Fruit fly (Drosophila melanogaster) whole organism, pupa: ENCODE results near the gene Vdup1.

Experiments
- CG10348 ChIP-seq: fragments of 200-800 bp; sonication (Bioruptor generic); IDR thresholded peaks from 2 replicates; pipeline ENCODE4 v1.3.6; 2022; ENCODE audit warnings: missing biosample characterization, missing genetic modification characterization
- CG12605 ChIP-seq: fragments of 200-800 bp; sonication (Bioruptor generic); IDR thresholded peaks from 2 replicates; pipeline ENCODE4 v1.3.6; 2022; ENCODE audit warnings: missing biosample characterization, missing genetic modification characterization
- CG13204 ChIP-seq: fragments of 200-800 bp; sonication (Bioruptor generic); optimal IDR thresholded peaks from 2 replicates; lab custom pipeline; 2018; ENCODE audit warnings: missing biosample characterization, mild to moderate bottlenecking, missing genetic modification characterization, moderate library complexity
- CG14655 ChIP-seq: fragments of 200-800 bp; sonication (Bioruptor generic); optimal IDR thresholded peaks from 3 replicates; lab custom pipeline; 2017; ENCODE audit warnings: mild to moderate bottlenecking, missing biosample characterization, missing genetic modification reagents, missing genetic modification characterization
- CG15710 ChIP-seq: fragments of 200-800 bp; sonication (Bioruptor generic); optimal IDR thresholded peaks from 2 replicates; lab custom pipeline; 2018; ENCODE audit warnings: missing biosample characterization, mild to moderate bottlenecking, missing genetic modification characterization, moderate library complexity
- CG17806 ChIP-seq: fragments of 200-800 bp; sonication (Bioruptor generic); optimal IDR thresholded peaks from 2 replicates; lab custom pipeline; 2018; ENCODE audit warnings: missing biosample characterization, mild to moderate bottlenecking, missing genetic modification characterization, moderate library complexity
- CG32121 ChIP-seq: fragments of 200-800 bp; sonication (Bioruptor generic); IDR thresholded peaks from 2 replicates; pipeline ENCODE4 v1.3.6; 2022; ENCODE audit warnings: missing biosample characterization, missing genetic modification characterization
- CG34367 ChIP-seq: fragments of 200-800 bp; sonication (Bioruptor generic); optimal IDR thresholded peaks from 2 replicates; lab custom pipeline; 2018; ENCODE audit warnings: missing biosample characterization, mild to moderate bottlenecking, missing genetic modification characterization
- CG4496 ChIP-seq: fragments of 200-800 bp; sonication (Bioruptor generic); IDR thresholded peaks from 3 replicates; pipeline ENCODE4 v1.3.6; 2022; ENCODE audit warnings: missing biosample characterization, missing genetic modification characterization
- CG8159 ChIP-seq: fragments of 200-800 bp; sonication (Bioruptor generic); optimal IDR thresholded peaks from 3 replicates; lab custom pipeline; 2018; ENCODE audit warnings: missing biosample characterization, mild to moderate bottlenecking, missing genetic modification characterization, moderate library complexity
- CG8301 ChIP-seq: fragments of 200-800 bp; sonication (Bioruptor generic); optimal IDR thresholded peaks from 2 replicates; lab custom pipeline; 2018; ENCODE audit warnings: missing biosample characterization, mild to moderate bottlenecking, missing genetic modification characterization
- CG9948 ChIP-seq: fragments of 200-800 bp; sonication (Bioruptor generic); optimal IDR thresholded peaks from 2 replicates; lab custom pipeline; 2018; ENCODE audit warnings: missing biosample characterization, mild to moderate bottlenecking, missing genetic modification characterization, moderate library complexity
- D1 ChIP-seq: fragments of 200-800 bp; sonication (Bioruptor generic); optimal IDR thresholded peaks from 2 replicates; lab custom pipeline; 2018; ENCODE audit warnings: missing biosample characterization, mild to moderate bottlenecking, missing genetic modification characterization, moderate library complexity
- EcR ChIP-seq: fragments of 200-800 bp; sonication (Bioruptor generic); optimal IDR thresholded peaks from 3 replicates; lab custom pipeline; 2019; ENCODE audit warnings: missing biosample characterization, missing genetic modification characterization, mild to moderate bottlenecking, moderate library complexity, missing genetic modification reagents
- Ets98B ChIP-seq: fragments of 200-800 bp; sonication (Bioruptor generic); IDR thresholded peaks from 2 replicates; pipeline ENCODE4 v1.3.6; 2022; ENCODE audit warnings: missing biosample characterization, missing genetic modification characterization
- Pif1A ChIP-seq: fragments of 200-800 bp; sonication (Bioruptor generic); optimal IDR thresholded peaks from 3 replicates; lab custom pipeline; 2016; ENCODE audit warnings: missing biosample characterization, missing genetic modification characterization
- Pif1B ChIP-seq: fragments of 200-800 bp; sonication (Bioruptor generic); optimal IDR thresholded peaks from 3 replicates; lab custom pipeline; 2016; ENCODE audit warnings: missing biosample characterization, missing genetic modification characterization
- Snoo ChIP-seq: fragments of 200-800 bp; sonication (Bioruptor generic); optimal IDR thresholded peaks from 3 replicates; lab custom pipeline; 2017; ENCODE audit warnings: missing biosample characterization, mild to moderate bottlenecking, missing genetic modification characterization, inconsistent platforms
- fd96Ca ChIP-seq: fragments of 200-800 bp; sonication (Bioruptor generic); IDR thresholded peaks from 3 replicates; pipeline ENCODE4 v1.3.6; 2022; ENCODE audit warnings: missing biosample characterization, missing genetic modification characterization
- gl ChIP-seq: fragments of 200-800 bp; sonication (Bioruptor generic); optimal IDR thresholded peaks from 2 replicates; lab custom pipeline; 2018; ENCODE audit warnings: missing biosample characterization, mild to moderate bottlenecking, missing genetic modification characterization
- rn ChIP-seq: fragments of 200-800 bp; sonication (Bioruptor generic); IDR thresholded peaks from 2 replicates; pipeline ENCODE4 v1.3.6; 2022; ENCODE audit warnings: missing biosample characterization, missing genetic modification characterization

Vdup1 gene

dm6 chr3L:178913-179488, at the start of gene Vdup1:
Gene Vdup1 (minus strand): TSS chr3L:178963.
- TF ChIP-seq gl (tag; lab: Kevin White, UChicago): no peak
- TF ChIP-seq CG8159: no peak
- no peak for TF ChIP-seq CG4496
- no peak for TF ChIP-seq CG17806 (tag; lab: Kevin White, UChicago)
- no peak for TF ChIP-seq CG32121 (GFP tag; lab: Robert Waterston, UW)
- no peak for TF ChIP-seq CG15710 (tag; lab: Kevin White, UChicago)
- TF ChIP-seq CG9948 (tag; lab: Kevin White, UChicago): no peak
- TF ChIP-seq CG14655 (GFP tag; lab: Kevin White, UChicago): no peak
- TF ChIP-seq CG13204: no peak
- TF ChIP-seq CG8301 (tag; lab: Kevin White, UChicago): no peak
- TF ChIP-seq CG34367: no peak
- TF ChIP-seq D1 (tag; lab: Kevin White, UChicago): no peak
- no peak for TF ChIP-seq Ets98B (GFP tag; lab: Robert Waterston, UW)
- TF ChIP-seq CG12605 (GFP tag; lab: Robert Waterston, UW): no peak

dm6 chr3L:225120-225519, 46.4 kb upstream of the Vdup1 start:
- TF ChIP-seq rn (GFP tag; lab: Robert Waterston, UW): no peak
- no peak for TF ChIP-seq CG8301 (tag; lab: Kevin White, UChicago)
- TF ChIP-seq Ets98B (GFP tag; lab: Robert Waterston, UW): no peak
- no peak for TF ChIP-seq Pif1B (GFP tag; lab: Kevin White, UChicago)
- no peak for TF ChIP-seq Pif1A (GFP tag; lab: Kevin White, UChicago)
- TF ChIP-seq, all 21 proteins: peak for 0

- TF ChIP-seq CG12605 (GFP tag; lab: Robert Waterston, UW): peak; percentile 15; the same call in 1 of the 2 replicates
- no peak for TF ChIP-seq gl (tag; lab: Kevin White, UChicago)
- no peak for TF ChIP-seq CG8301 (tag; lab: Kevin White, UChicago)
- peak; percentile 56; the same call in 2 of the 3 replicates for TF ChIP-seq fd96Ca (GFP tag; lab: Robert Waterston, UW)
- no peak for TF ChIP-seq D1 (tag; lab: Kevin White, UChicago)
- no peak for TF ChIP-seq CG15710 (tag; lab: Kevin White, UChicago)
- TF ChIP-seq CG4496: peak; percentile 58
- TF ChIP-seq Ets98B (GFP tag; lab: Robert Waterston, UW): no peak; the same call in 1 of the 2 replicates
- no peak for TF ChIP-seq CG17806 (tag; lab: Kevin White, UChicago)
- TF ChIP-seq CG8159: peak; percentile 26
- no peak for TF ChIP-seq CG9948 (tag; lab: Kevin White, UChicago)
Measured at dm6 chr3L:224004-224951, 45.5 kb upstream of the Vdup1 start.

- peak; percentile 81 for TF ChIP-seq CG32121 (GFP tag; lab: Robert Waterston, UW)
- TF ChIP-seq CG34367: peak; percentile 70
- TF ChIP-seq CG4496: peak; percentile 73; the same call in 2 of the 3 replicates
- no peak; the same call in none of the 2 replicates for TF ChIP-seq CG10348
- peak; percentile 57; the same call in 1 of the 2 replicates for TF ChIP-seq CG12605 (GFP tag; lab: Robert Waterston, UW)
- TF ChIP-seq rn (GFP tag; lab: Robert Waterston, UW): peak; percentile 36; the same call in 1 of the 2 replicates
- TF ChIP-seq EcR (GFP tag; lab: Kevin White, UChicago): no peak
- peak; percentile 88 for TF ChIP-seq CG14655 (GFP tag; lab: Kevin White, UChicago)
- TF ChIP-seq CG15710 (tag; lab: Kevin White, UChicago): peak; percentile 76
- peak; percentile 68 for TF ChIP-seq CG17806 (tag; lab: Kevin White, UChicago)
- no peak for TF ChIP-seq gl (tag; lab: Kevin White, UChicago)
- peak; percentile 67 for TF ChIP-seq Snoo (tag; lab: Kevin White, UChicago)
- TF ChIP-seq CG8301 (tag; lab: Kevin White, UChicago): peak; percentile 78
- no peak for TF ChIP-seq CG13204
- TF ChIP-seq Pif1B (GFP tag; lab: Kevin White, UChicago): no peak
- TF ChIP-seq CG9948 (tag; lab: Kevin White, UChicago): peak; percentile 74
- TF ChIP-seq Pif1A (GFP tag; lab: Kevin White, UChicago): peak; percentile 66
- peak; percentile 85 for TF ChIP-seq fd96Ca (GFP tag; lab: Robert Waterston, UW)
- peak; percentile 81 for TF ChIP-seq CG8159
- peak; percentile 73 for TF ChIP-seq Ets98B (GFP tag; lab: Robert Waterston, UW)
- no peak for TF ChIP-seq D1 (tag; lab: Kevin White, UChicago)
Measured at dm6 chr3L:223019-223902, 44.5 kb upstream of the Vdup1 start, which contains the start of the genes pyx and CG33229. Gene pyx (minus strand): TSS chr3L:223069. Gene CG33229 (plus strand): TSS chr3L:223852.
